Worm (Caenorhabditis elegans): ENCODE measurements around the gene F35C11.2.
A peak's percentile ranks its signal among the peaks of the same experiment; 100 is the strongest.

DNA sequence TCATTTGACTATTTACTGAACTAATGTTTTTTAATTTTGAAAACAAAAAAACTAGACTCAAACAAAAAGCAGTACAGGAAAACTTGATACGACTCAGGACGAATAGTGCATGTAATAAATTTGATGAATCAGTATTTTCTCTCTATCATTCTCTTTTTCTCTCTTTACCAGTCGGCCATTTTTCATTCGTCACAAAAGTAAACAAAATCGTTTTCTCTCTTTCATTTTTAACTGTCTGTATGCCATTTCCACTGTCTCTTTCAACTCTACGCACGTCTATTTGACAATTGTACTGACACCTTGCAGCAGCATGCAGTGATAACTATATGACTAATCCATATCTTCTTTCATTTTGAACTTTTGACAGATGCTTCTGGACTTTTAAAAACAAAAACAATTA lies at the start of gene F35C11.2, which contains the start of gene F35C11.4:
- TF ChIP-seq W03F9.2 (tag; optimal IDR thresholded peaks at IDR 0.05) (peak; percentile 4), dao-5 (tag; optimal IDR thresholded peaks at IDR 0.05) (no peak), him-1 (tag; optimal IDR thresholded peaks at IDR 0.05) (no peak)

Measured in whole organism, L4/young adult.